Fruit fly (Drosophila melanogaster): ENCODE data around the gene CG5321.
A peak's percentile ranks its signal among the peaks of the same experiment; 100 is the strongest.

Gene CG5321

DNA sequence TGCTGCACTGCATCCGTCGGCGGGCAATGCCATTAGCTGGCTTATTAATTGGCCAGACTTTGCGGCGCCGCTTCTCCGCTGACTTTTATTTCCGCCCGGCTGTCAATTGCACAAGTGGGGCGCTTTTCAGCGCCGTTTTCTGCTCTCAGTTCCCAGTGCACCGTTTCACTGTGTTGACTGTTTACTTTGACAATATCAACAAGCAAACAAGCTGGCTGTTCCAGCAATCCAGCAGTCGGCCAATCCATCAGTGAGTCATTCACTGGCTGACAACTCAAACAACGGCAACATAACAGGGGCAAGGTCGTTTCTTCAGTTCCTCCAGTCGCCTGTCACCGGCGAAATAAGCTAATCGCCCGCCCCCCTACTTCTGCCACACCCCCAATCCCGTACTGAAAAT is 37.9 kb downstream of the CG5321 start (continued):
- TF ChIP-seq CG4404 (GFP tag; IDR thresholded peaks at IDR 0.05), result peak; percentile 33; the same call in 1 of the 2 replicates
- TF ChIP-seq her (GFP tag; optimal IDR thresholded peaks at IDR 0.05), result peak; percentile 68
- peak; percentile 55 for TF ChIP-seq CG8388 (GFP tag; optimal IDR thresholded peaks at IDR 0.05)
- TF ChIP-seq Sox100B (GFP tag; optimal IDR thresholded peaks at IDR 0.05), result peak; percentile 88
- TF ChIP-seq CG11093 (GFP tag; IDR thresholded peaks at IDR 0.05), result peak; percentile 71; the same call in 1 of the 3 replicates
- TF ChIP-seq pita (GFP tag; optimal IDR thresholded peaks at IDR 0.05), result no peak
- TF ChIP-seq CG15514 (GFP tag; optimal IDR thresholded peaks at IDR 0.05), result peak; percentile 83
- TF ChIP-seq CG32532 (GFP tag; IDR thresholded peaks at IDR 0.05), result peak; percentile 29; the same call in 1 of the 2 replicates
- peak; percentile 71 for TF ChIP-seq CG10431 (GFP tag; optimal IDR thresholded peaks at IDR 0.05)
- TF ChIP-seq CG31224 (GFP tag; IDR thresholded peaks at IDR 0.05), result 0 out of 2 replicates have a peak, but pooled peaks have one; percentile 37
- peak; percentile 62 for TF ChIP-seq CG17328 (GFP tag; IDR thresholded peaks at IDR 0.05)
- TF ChIP-seq Awh (GFP tag; IDR thresholded peaks at IDR 0.05), result peak; percentile 94
- TF ChIP-seq Atf3 (GFP tag; optimal IDR thresholded peaks at IDR 0.05), result peak; percentile 73
- TF ChIP-seq CG12104 (GFP tag; optimal IDR thresholded peaks at IDR 0.05), result peak; percentile 76
- TF ChIP-seq pb (GFP tag; optimal IDR thresholded peaks at IDR 0.05), result peak; percentile 76
- TF ChIP-seq crp (GFP tag; optimal IDR thresholded peaks at IDR 0.05), result peak in 1 of 2 experiments; percentile 43
- TF ChIP-seq aop (GFP tag; IDR thresholded peaks at IDR 0.05), result no peak
- peak; percentile 76 for TF ChIP-seq stc (GFP tag; IDR thresholded peaks at IDR 0.05)
- TF ChIP-seq fd102C (GFP tag; optimal IDR thresholded peaks at IDR 0.05), result peak; percentile 76
- TF ChIP-seq CG13775 (GFP tag; optimal IDR thresholded peaks at IDR 0.05), result peak; percentile 38
- no peak for TF ChIP-seq CG12155 (GFP tag; optimal IDR thresholded peaks at IDR 0.05)
- TF ChIP-seq CG13123 (GFP tag; optimal IDR thresholded peaks at IDR 0.05), result peak; percentile 79
- TF ChIP-seq nerfin-2 (GFP tag; IDR thresholded peaks at IDR 0.05; ENCODE audit: partially characterized antibody), result no peak
- TF ChIP-seq Oaz (GFP tag; IDR thresholded peaks at IDR 0.05), result peak; percentile 52; the same call in 1 of the 2 replicates
- TF ChIP-seq CG12744 (GFP tag; optimal IDR thresholded peaks at IDR 0.05), result peak; percentile 36
- TF ChIP-seq lmd (GFP tag; IDR thresholded peaks at IDR 0.05), result 0 out of 2 replicates have a peak, but pooled peaks have one; percentile 22
- TF ChIP-seq CG3407 (GFP tag; optimal IDR thresholded peaks at IDR 0.05), result peak; percentile 93
- peak; percentile 73 for TF ChIP-seq CG14965 (GFP tag; optimal IDR thresholded peaks at IDR 0.05; ENCODE audit: borderline replicate concordance)
- peak; percentile 79 for TF ChIP-seq CG12942 (GFP tag; optimal IDR thresholded peaks at IDR 0.05)
- TF ChIP-seq HmgZ (tag; optimal IDR thresholded peaks at IDR 0.05), result peak; percentile 80
- TF ChIP-seq Adf1 (GFP tag; IDR thresholded peaks at IDR 0.05), result no peak
- TF ChIP-seq Dbx (GFP tag; IDR thresholded peaks at IDR 0.05), result peak; percentile 56; the same call in 1 of the 3 replicates

DNA sequence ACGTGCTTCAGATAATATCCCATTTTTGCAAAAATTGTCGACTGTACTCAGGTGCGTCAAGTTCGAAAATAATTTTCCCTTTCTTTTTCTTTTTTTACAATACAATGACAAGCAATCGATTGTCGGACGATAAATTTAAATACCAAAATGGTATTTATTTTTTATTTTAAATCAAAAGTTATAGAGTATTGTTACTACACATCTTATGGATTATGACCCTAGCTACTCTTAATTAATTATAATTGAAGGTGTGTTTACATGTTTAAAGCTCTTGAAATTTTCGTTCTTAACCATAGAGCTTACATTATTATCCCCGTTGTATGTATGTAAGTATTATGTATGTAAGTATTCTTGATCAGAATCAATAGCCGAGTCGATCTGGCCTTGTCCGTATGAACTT is 39.5 kb downstream of the CG5321 start, which contains the start of gene hog:
TSS of gene hog (minus strand) at position 101 of the 400 bp plus-strand sequence.
- no peak for TF ChIP-seq bigmax (GFP tag; optimal IDR thresholded peaks at IDR 0.05)
- no peak for TF ChIP-seq usp (GFP tag; optimal IDR thresholded peaks at IDR 0.05)
- TF ChIP-seq CG10321 (GFP tag; IDR thresholded peaks at IDR 0.05), result no peak
- TF ChIP-seq Dp (GFP tag; optimal IDR thresholded peaks at IDR 0.05), result no peak
- TF ChIP-seq CG1832 (GFP tag; optimal IDR thresholded peaks at IDR 0.05), result no peak
- no peak for TF ChIP-seq CG34422 (GFP tag; IDR thresholded peaks at IDR 0.05)
- TF ChIP-seq eve (GFP tag; optimal IDR thresholded peaks at IDR 0.05), result no peak
- no peak for TF ChIP-seq tup (GFP tag; optimal IDR thresholded peaks at IDR 0.05)
- TF ChIP-seq Ets65A (GFP tag), result no peak
- no peak for TF ChIP-seq CG10565 (GFP tag; optimal IDR thresholded peaks at IDR 0.05)
- no peak for TF ChIP-seq CG8944 (GFP tag; optimal IDR thresholded peaks at IDR 0.05)
- no peak for TF ChIP-seq Abd-B (GFP tag; optimal IDR thresholded peaks at IDR 0.05)

All from whole organism, embryonic.